Worm (Caenorhabditis elegans) whole organism, late embryonic: Measurements from ENCODE around the gene F02A9.1.

Experiments
- F13H6.1 ChIP-seq: sonication (generic microtip); optimal IDR thresholded peaks from 2 replicates; lab custom pipeline; 2016; ENCODE audit warnings: missing genetic modification characterization, missing compliant biosample characterization
- K09A11.1 ChIP-seq: sonication (generic microtip); optimal IDR thresholded peaks from 2 replicates; lab custom pipeline; 2017; ENCODE audit warnings: antibody characterized with exemption, mild to moderate bottlenecking, missing genetic modification characterization, missing compliant biosample characterization; ENCODE audit not compliant: insufficient read depth
- Y22D7AL.16 ChIP-seq: sonication (generic microtip); optimal IDR thresholded peaks from 2 replicates; lab custom pipeline; 2016; ENCODE audit warnings: missing genetic modification characterization, missing compliant biosample characterization
- ama-1 ChIP-seq: fragments of 150-350 bp; optimal IDR thresholded peaks from 2 replicates; lab custom pipeline; 2014
- ceh-14 ChIP-seq: sonication (generic microtip); optimal IDR thresholded peaks from 2 replicates; lab custom pipeline; 2016; ENCODE audit warnings: missing genotype, missing genetic modification characterization, missing compliant biosample characterization
- ceh-18 ChIP-seq: sonication (generic microtip); optimal IDR thresholded peaks from 2 replicates; lab custom pipeline; 2016; ENCODE audit warnings: missing genetic modification characterization, missing compliant biosample characterization
- ceh-24 ChIP-seq: sonication (generic microtip); optimal IDR thresholded peaks from 2 replicates; lab custom pipeline; 2016; ENCODE audit warnings: mild to moderate bottlenecking, missing genetic modification characterization, missing compliant biosample characterization
- ceh-31 ChIP-seq: sonication (generic microtip); optimal IDR thresholded peaks from 2 replicates; lab custom pipeline; 2016; ENCODE audit warnings: missing genetic modification characterization, missing compliant biosample characterization
- dmd-4 ChIP-seq: sonication (generic microtip); optimal IDR thresholded peaks from 2 replicates; lab custom pipeline; 2016; ENCODE audit warnings: borderline replicate concordance, missing genetic modification characterization, missing compliant biosample characterization
- elt-2 ChIP-seq: sonication (generic microtip); optimal IDR thresholded peaks from 2 replicates; lab custom pipeline; 2016; ENCODE audit warnings: missing genetic modification reagents, missing genetic modification characterization, missing compliant biosample characterization
- fax-1 ChIP-seq: sonication (generic microtip); optimal IDR thresholded peaks from 2 replicates; lab custom pipeline; 2016; ENCODE audit warnings: missing genotype, missing genetic modification characterization, missing compliant biosample characterization
- gmeb-2 ChIP-seq: sonication (generic microtip); optimal IDR thresholded peaks from 2 replicates; lab custom pipeline; 2016; ENCODE audit warnings: missing genetic modification characterization, inconsistent platforms, missing compliant biosample characterization
- hlh-30 ChIP-seq: sonication (generic microtip); optimal IDR thresholded peaks from 2 replicates; lab custom pipeline; 2017; ENCODE audit warnings: antibody characterized with exemption, missing genetic modification characterization, missing compliant biosample characterization; ENCODE audit not compliant: insufficient read depth
- hlh-6 ChIP-seq: sonication (generic microtip); optimal IDR thresholded peaks from 2 replicates; lab custom pipeline; 2016; ENCODE audit warnings: missing genotype, missing genetic modification characterization, missing compliant biosample characterization
- nfya-1 ChIP-seq: sonication (generic microtip); optimal IDR thresholded peaks from 2 replicates; lab custom pipeline; 2017; ENCODE audit warnings: missing genetic modification characterization, mild to moderate bottlenecking, missing compliant biosample characterization, antibody characterized with exemption, moderate library complexity
- odd-2 ChIP-seq: sonication (generic microtip); optimal IDR thresholded peaks from 2 replicates; lab custom pipeline; 2017; ENCODE audit warnings: antibody characterized with exemption, mild to moderate bottlenecking, missing genetic modification characterization, missing compliant biosample characterization
- pat-9 ChIP-seq: fragments of 200-800 bp; sonication (Bioruptor generic); optimal IDR thresholded peaks from 2 replicates; lab custom pipeline; 2018; ENCODE audit warnings: mild to moderate bottlenecking, missing genetic modification characterization, moderate library complexity, missing compliant biosample characterization
- pha-2 ChIP-seq: sonication (generic microtip); optimal IDR thresholded peaks from 2 replicates; lab custom pipeline; 2017; ENCODE audit warnings: mild to moderate bottlenecking, missing genetic modification characterization, missing compliant biosample characterization
- pqm-1 ChIP-seq: sonication (generic microtip); optimal IDR thresholded peaks from 2 replicates; lab custom pipeline; 2016; ENCODE audit warnings: missing genetic modification characterization, missing compliant biosample characterization
- pros-1 ChIP-seq: fragments of 150-350 bp; optimal IDR thresholded peaks from 2 replicates; lab custom pipeline; 2014; ENCODE audit warnings: missing biosample characterization, missing genetic modification reagents, missing genetic modification characterization
- sox-2 ChIP-seq: fragments of 200-800 bp; sonication (Bioruptor generic); IDR thresholded peaks from 2 replicates; pipeline ENCODE4 v1.3.6; 2022; ENCODE audit warnings: missing genetic modification reagents, missing genetic modification characterization, missing compliant biosample characterization
- syd-9 ChIP-seq: sonication (generic microtip); optimal IDR thresholded peaks from 2 replicates; lab custom pipeline; 2016; ENCODE audit warnings: mild to moderate bottlenecking, missing genetic modification characterization, moderate library complexity, missing compliant biosample characterization
- tbx-7 ChIP-seq: sonication (generic microtip); optimal IDR thresholded peaks from 2 replicates; lab custom pipeline; 2016; ENCODE audit warnings: missing genotype, missing genetic modification characterization, missing compliant biosample characterization
- unc-42 ChIP-seq: sonication (generic microtip); optimal IDR thresholded peaks from 2 replicates; lab custom pipeline; 2016; ENCODE audit warnings: missing genotype, missing genetic modification characterization, missing compliant biosample characterization
- zip-5 ChIP-seq: sonication (generic microtip); optimal IDR thresholded peaks from 2 replicates; lab custom pipeline; 2016; ENCODE audit warnings: missing genetic modification characterization, missing compliant biosample characterization
- ztf-16 ChIP-seq: sonication (generic microtip); optimal IDR thresholded peaks from 2 replicates; lab custom pipeline; 2017; ENCODE audit warnings: missing genetic modification characterization, missing compliant biosample characterization

The F02A9.1 gene

DNA sequence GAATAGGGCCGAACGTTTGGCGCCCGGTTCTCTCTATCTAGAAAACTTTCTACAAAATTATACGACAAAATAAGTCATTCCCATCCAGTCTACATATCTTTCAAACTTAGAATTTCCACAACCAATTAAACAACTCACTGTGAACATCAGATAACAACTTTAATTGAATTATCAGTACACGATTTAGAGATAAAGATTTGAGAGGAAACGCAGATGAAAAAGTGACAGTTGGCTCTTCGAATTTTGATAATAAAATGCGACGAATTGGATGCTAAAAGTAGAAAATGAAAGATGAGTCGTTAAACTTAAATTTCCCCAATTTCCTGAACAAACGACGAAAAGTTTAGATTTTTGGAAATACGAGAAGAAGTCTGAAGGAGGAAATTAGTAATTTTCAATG lies 42.6 kb downstream of the F02A9.1 start:
- TF ChIP-seq Y22D7AL.16: no peak
- no peak for TF ChIP-seq gmeb-2
- TF ChIP-seq sox-2 (GFP tag; lab: Robert Waterston, UW): no peak
- TF ChIP-seq ceh-14 (tag; lab: Kevin White, UChicago): no peak
- TF ChIP-seq pha-2: no peak
- no peak for TF ChIP-seq ztf-16
- no peak for TF ChIP-seq odd-2 (tag; lab: Kevin White, UChicago)

ce11 chrIII:9034133-9034532 lies 43.5 kb downstream of the F02A9.1 start:
- TF ChIP-seq ztf-16 (no peak), pha-2 (no peak), pros-1 (tag; lab: Kevin White, UChicago) (no peak), sox-2 (GFP tag; lab: Robert Waterston, UW) (no peak), ama-1 (lab: Kevin White, UChicago) (no peak), syd-9 (tag; lab: Kevin White, UChicago) (no peak), unc-42 (tag; lab: Kevin White, UChicago) (no peak), odd-2 (tag; lab: Kevin White, UChicago) (no peak), ceh-18 (no peak), ceh-31 (tag; lab: Kevin White, UChicago) (no peak), gmeb-2 (no peak), pqm-1 (no peak)

DNA sequence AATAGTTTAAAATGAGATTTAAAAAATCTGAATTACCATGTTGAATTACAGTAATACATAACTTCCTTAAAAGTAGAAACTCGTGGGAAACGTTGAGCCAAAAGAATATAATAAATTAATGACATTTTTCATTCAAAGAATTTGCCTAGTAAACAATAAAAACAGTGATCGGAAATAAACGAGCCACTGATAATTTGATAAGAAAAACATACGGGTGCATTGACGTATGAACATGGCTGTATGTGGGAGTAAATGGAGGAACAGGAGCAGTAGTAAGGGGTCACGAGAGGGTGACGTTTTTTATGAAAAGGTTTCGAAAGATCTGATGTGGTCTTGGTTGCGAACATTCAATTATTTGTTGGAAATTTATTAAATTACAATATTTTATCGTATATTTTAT lies 46.8 kb downstream of the F02A9.1 start:
- no peak for TF ChIP-seq ama-1 (lab: Kevin White, UChicago)
- TF ChIP-seq hlh-6: no peak
- no peak for TF ChIP-seq Y22D7AL.16

- TF ChIP-seq zip-5 (tag; lab: Kevin White, UChicago) (no peak), K09A11.1 (no peak), nfya-1 (tag; lab: Kevin White, UChicago) (no peak), dmd-4 (tag; lab: Kevin White, UChicago) (no peak), elt-2 (no peak), fax-1 (tag; lab: Kevin White, UChicago) (no peak), pat-9 (tag; lab: Kevin White, UChicago) (no peak), hlh-30 (tag; lab: Kevin White, UChicago) (no peak), tbx-7 (no peak), F13H6.1 (no peak), syd-9 (tag; lab: Kevin White, UChicago) (no peak), ceh-24 (tag; lab: Kevin White, UChicago) (no peak)
Measured at ce11 chrIII:9026951-9027350, 50.7 kb downstream of the F02A9.1 start, which contains the start of gene F59B2.13. TSS of gene F59B2.13 (minus strand) at chrIII:9027051.
